Worm (Caenorhabditis elegans): ENCODE results near the gene his-70.
A peak's percentile ranks its signal among the peaks of the same experiment; 100 is the strongest.

ce11 chrIII:4037332-4037731, 22.6 kb downstream of the his-70 start:
- TF ChIP-seq elt-2 (tag; optimal IDR thresholded peaks at IDR 0.05), result no peak
- TF ChIP-seq nhr-232 (tag; optimal IDR thresholded peaks at IDR 0.05), result no peak
- no peak for TF ChIP-seq nfya-1 (tag; optimal IDR thresholded peaks at IDR 0.05)
- TF ChIP-seq lim-6 (tag; optimal IDR thresholded peaks at IDR 0.05), result no peak
- no peak for TF ChIP-seq pqm-1 (tag; optimal IDR thresholded peaks at IDR 0.05)
- no peak for TF ChIP-seq hlh-13 (GFP tag; optimal IDR thresholded peaks at IDR 0.05)
- TF ChIP-seq C08G9.2 (tag; optimal IDR thresholded peaks at IDR 0.05), result peak; percentile 29
- no peak for TF ChIP-seq pha-4 (tag; optimal IDR thresholded peaks at IDR 0.05)
- no peak for TF ChIP-seq T23F11.4 (GFP tag; optimal IDR thresholded peaks at IDR 0.05)
- no peak for TF ChIP-seq unc-86 (tag; optimal IDR thresholded peaks at IDR 0.05)
- no peak for TF ChIP-seq C38D4.7 (GFP tag; optimal IDR thresholded peaks at IDR 0.05)
- no peak for TF ChIP-seq ceh-6 (GFP tag; optimal IDR thresholded peaks at IDR 0.05)
- no peak for TF ChIP-seq K09A11.1 (tag; optimal IDR thresholded peaks at IDR 0.05; ENCODE audit: insufficient read depth)
- TF ChIP-seq ama-1 (optimal IDR thresholded peaks at IDR 0.05), result no peak
